Worm (Caenorhabditis elegans) whole organism, L2 larva: Measurements from ENCODE around the gene str-27.

Experiments used
- F13H6.1 ChIP-seq: sonication (generic microtip); optimal IDR thresholded peaks from 2 replicates; lab custom pipeline; 2016; ENCODE audit warnings: missing genetic modification characterization, missing compliant biosample characterization
- egl-27 ChIP-seq: sonication (generic microtip); optimal IDR thresholded peaks from 3 replicates; lab custom pipeline; 2017; ENCODE audit warnings: missing biosample characterization, missing genetic modification reagents, missing genetic modification characterization
- nhr-12 ChIP-seq: fragments of 150-350 bp; optimal IDR thresholded peaks from 2 replicates; lab custom pipeline; 2014; ENCODE audit warnings: missing biosample characterization, missing genetic modification characterization
- unc-55 ChIP-seq: fragments of 150-350 bp; sonication (generic microtip); optimal IDR thresholded peaks from 3 replicates; lab custom pipeline; 2014; ENCODE audit warnings: missing biosample characterization, missing genetic modification reagents, missing genetic modification characterization
- unc-62 ChIP-seq: fragments of 150-350 bp; optimal IDR thresholded peaks from 2 replicates; lab custom pipeline; 2014; ENCODE audit warnings: missing biosample characterization, missing genetic modification reagents, missing genetic modification characterization
- zag-1 ChIP-seq: fragments of 150-350 bp; optimal IDR thresholded peaks from 2 replicates; lab custom pipeline; 2014; ENCODE audit warnings: missing biosample characterization, missing genetic modification characterization

- TF ChIP-seq egl-27 (tag; lab: Kevin White, UChicago) (no peak), unc-62 (GFP tag; lab: Kevin White, UChicago) (no peak), F13H6.1 (tag; lab: Kevin White, UChicago) (no peak), nhr-12 (no peak), zag-1 (tag; lab: Kevin White, UChicago) (no peak), unc-55 (GFP tag; lab: Kevin White, UChicago) (no peak)
Measured at ce11 chrV:15776651-15777050, 41.0 kb upstream of the str-27 start, which contains the start of gene nhr-283.
